Fruit fly (Drosophila melanogaster) whole organism: Measurements from ENCODE around the gene Pomp.

Experiments used
- CG8478 ChIP-seq: fragments of >200 bp; optimal IDR thresholded peaks from 2 replicates; lab custom pipeline; 2018; ENCODE audit warnings: inconsistent platforms
- Dll ChIP-seq: fragments of >200 bp; optimal IDR thresholded peaks from 2 replicates; lab custom pipeline; 2017
- EcR ChIP-seq, 2 experiments: fragments of >200 bp; optimal IDR thresholded peaks; 2 replicates each; lab custom pipeline; 2017; ENCODE audit warnings: missing biosample characterization in 2 of 2, missing genetic modification characterization in 2 of 2, missing genetic modification reagents in 2 of 2
- pan ChIP-seq: fragments of >200 bp; optimal IDR thresholded peaks from 2 replicates; lab custom pipeline; 2017
- psq ChIP-seq: fragments of >200 bp; optimal IDR thresholded peaks from 2 replicates; lab custom pipeline; 2017
- usp ChIP-seq: fragments of >200 bp; optimal IDR thresholded peaks from 2 replicates; lab custom pipeline; 2017; ENCODE audit warnings: missing biosample characterization, missing genetic modification characterization, mixed read lengths

dm6 chr2L:20801801-20802200 is 14.3 kb downstream of the Pomp start:
- TF ChIP-seq psq (no peak), CG8478 (lab: Kevin White, UChicago) (no peak), usp (GFP tag; lab: Kevin White, UChicago) (no peak), Dll (no peak), pan (no peak), EcR (GFP tag; optimal IDR thresholded peaks at IDR 0.05; lab: Kevin White, UChicago) (no peak)
